Fruit fly (Drosophila melanogaster) whole organism, embryonic: ENCODE data around the gene CG11970.

Experiments used
- Abd-B ChIP-seq: fragments of 200-800 bp; sonication (Bioruptor generic); optimal IDR thresholded peaks from 2 replicates; lab custom pipeline; 2018; ENCODE audit warnings: missing biosample characterization, mild to moderate bottlenecking, missing genetic modification characterization, moderate library complexity
- Aef1 ChIP-seq: fragments of 200-800 bp; sonication (Bioruptor generic); IDR thresholded peaks from 3 replicates; pipeline ENCODE4 v1.3.6; 2022; ENCODE audit warnings: missing biosample characterization, missing genetic modification characterization
- C15 ChIP-seq: fragments of 200-800 bp; sonication (Bioruptor generic); IDR thresholded peaks from 3 replicates; pipeline ENCODE4 v1.3.6; 2022; ENCODE audit warnings: missing biosample characterization, missing genetic modification characterization
- CG10267 ChIP-seq: fragments of 200-800 bp; sonication (Bioruptor generic); optimal IDR thresholded peaks from 2 replicates; lab custom pipeline; 2018; ENCODE audit warnings: missing biosample characterization, mild to moderate bottlenecking, missing genetic modification characterization, moderate library complexity
- CG14710 ChIP-seq: fragments of 200-800 bp; sonication (Bioruptor generic); optimal IDR thresholded peaks from 3 replicates; lab custom pipeline; 2019; ENCODE audit warnings: missing biosample characterization, mild to moderate bottlenecking, missing genetic modification characterization, moderate library complexity
- CG15696 ChIP-seq: fragments of 200-800 bp; sonication (Bioruptor generic); optimal IDR thresholded peaks from 2 replicates; lab custom pipeline; 2019; ENCODE audit warnings: missing biosample characterization, mild to moderate bottlenecking, missing genetic modification characterization, moderate library complexity
- CG17568 ChIP-seq: fragments of 200-800 bp; sonication (Bioruptor generic); optimal IDR thresholded peaks from 2 replicates; lab custom pipeline; 2018; ENCODE audit warnings: missing biosample characterization, mild to moderate bottlenecking, missing genetic modification characterization, moderate library complexity
- CG17912 ChIP-seq: fragments of 200-800 bp; sonication (Bioruptor generic); optimal IDR thresholded peaks from 2 replicates; lab custom pipeline; 2018; ENCODE audit warnings: missing biosample characterization, mild to moderate bottlenecking, missing genetic modification characterization
- CG18262 ChIP-seq: fragments of 200-800 bp; optimal IDR thresholded peaks from 3 replicates; lab custom pipeline; 2019; ENCODE audit warnings: missing biosample characterization, mild to moderate bottlenecking, missing genetic modification characterization, moderate library complexity
- CG2199 ChIP-seq: fragments of 200-800 bp; sonication (Bioruptor generic); IDR thresholded peaks from 3 replicates; pipeline ENCODE4 v1.3.6; 2022; ENCODE audit warnings: missing biosample characterization, missing genetic modification characterization
- CG30431 ChIP-seq: fragments of 200-800 bp; sonication (Bioruptor generic); optimal IDR thresholded peaks from 2 replicates; lab custom pipeline; 2017; ENCODE audit warnings: missing biosample characterization, missing genetic modification characterization
- CG33557 ChIP-seq: fragments of 200-800 bp; sonication (Bioruptor generic); optimal IDR thresholded peaks from 2 replicates; lab custom pipeline; 2019; ENCODE audit warnings: missing biosample characterization, mild to moderate bottlenecking, missing genetic modification characterization, moderate library complexity
- CG3847 ChIP-seq: fragments of 200-800 bp; sonication (Bioruptor generic); IDR thresholded peaks from 2 replicates; pipeline ENCODE4 v1.3.6; 2022; ENCODE audit warnings: missing biosample characterization, missing genetic modification characterization
- CG5953 ChIP-seq: fragments of 200-800 bp; sonication (Bioruptor generic); IDR thresholded peaks from 2 replicates; pipeline ENCODE4 v1.3.6; 2022; ENCODE audit warnings: missing biosample characterization, missing genetic modification characterization
- CG8924 ChIP-seq: fragments of 200-800 bp; optimal IDR thresholded peaks from 3 replicates; lab custom pipeline; 2019; ENCODE audit warnings: missing biosample characterization, mild to moderate bottlenecking, missing genetic modification characterization, moderate library complexity
- CG9727 ChIP-seq: fragments of 200-800 bp; sonication (Bioruptor generic); optimal IDR thresholded peaks from 3 replicates; lab custom pipeline; 2017; ENCODE audit warnings: missing biosample characterization, mild to moderate bottlenecking, missing genetic modification characterization
- Ets97D ChIP-seq: fragments of 200-800 bp; sonication (Bioruptor generic); optimal IDR thresholded peaks from 3 replicates; lab custom pipeline; 2016; ENCODE audit warnings: missing biosample characterization, missing genetic modification characterization
- H2.0 ChIP-seq: fragments of 200-800 bp; sonication (Bioruptor generic); IDR thresholded peaks from 2 replicates; pipeline ENCODE4 v1.3.6; 2022; ENCODE audit warnings: missing biosample characterization, missing genetic modification characterization
- MTF-1 ChIP-seq: fragments of 200-800 bp; sonication (Bioruptor generic); optimal IDR thresholded peaks from 2 replicates; lab custom pipeline; 2018; ENCODE audit warnings: missing biosample characterization, mild to moderate bottlenecking, missing genetic modification characterization, borderline replicate concordance
- Mad ChIP-seq: fragments of 200-800 bp; sonication (Bioruptor generic); optimal IDR thresholded peaks from 2 replicates; lab custom pipeline; 2016; ENCODE audit warnings: missing biosample characterization, missing genetic modification characterization
- Stat92E ChIP-seq, 3 experiments: fragments of >200 bp in 2 of 3; fragments of 200-800 bp in 1 of 3; sonication (Bioruptor generic) in 1 of 3; optimal IDR thresholded peaks; 2 replicates each; lab custom pipeline; 2017 to 2019; ENCODE audit warnings: missing biosample characterization in 3 of 3, missing genetic modification characterization in 3 of 3, mild to moderate bottlenecking in 1 of 3, moderate library complexity in 1 of 3
- Xrp1 ChIP-seq: fragments of 200-800 bp; sonication (Bioruptor generic); IDR thresholded peaks from 2 replicates; pipeline ENCODE4 v1.3.6; 2022; ENCODE audit warnings: missing biosample characterization, missing genetic modification characterization
- ac ChIP-seq: fragments of 200-800 bp; sonication (Bioruptor generic); optimal IDR thresholded peaks from 3 replicates; lab custom pipeline; 2017; ENCODE audit warnings: missing biosample characterization, mild to moderate bottlenecking, missing genetic modification characterization
- btn ChIP-seq: fragments of 200-800 bp; sonication (Bioruptor generic); optimal IDR thresholded peaks from 2 replicates; lab custom pipeline; 2016; ENCODE audit warnings: missing biosample characterization, missing genetic modification characterization
- ci ChIP-seq: fragments of 200-800 bp; sonication (Bioruptor generic); IDR thresholded peaks from 3 replicates; pipeline ENCODE4 v1.3.6; 2022; ENCODE audit warnings: missing biosample characterization, missing genetic modification characterization
- emc ChIP-seq: fragments of 200-800 bp; sonication (Bioruptor generic); optimal IDR thresholded peaks from 2 replicates; lab custom pipeline; 2016; ENCODE audit warnings: missing biosample characterization, missing genetic modification characterization
- esg ChIP-seq: fragments of 200-800 bp; sonication (Bioruptor generic); conservative IDR thresholded peaks from 2 replicates; pipeline ENCODE4 v1.3.6; 2022; ENCODE audit warnings: missing biosample characterization, missing genetic modification characterization
- eve ChIP-seq, 2 experiments: fragments of >200 bp; optimal IDR thresholded peaks; 2 replicates each; lab custom pipeline; 2017; ENCODE audit warnings: missing biosample characterization in 2 of 2, missing genetic modification characterization in 2 of 2
- fu2 ChIP-seq: fragments of 200-800 bp; sonication (Bioruptor generic); optimal IDR thresholded peaks from 2 replicates; lab custom pipeline; 2016; ENCODE audit warnings: missing biosample characterization, missing genetic modification characterization
- gem ChIP-seq: fragments of 200-800 bp; sonication (Bioruptor generic); optimal IDR thresholded peaks from 2 replicates; lab custom pipeline; 2019; ENCODE audit warnings: missing biosample characterization, mild to moderate bottlenecking, missing genetic modification characterization, moderate library complexity
- her ChIP-seq: fragments of 200-800 bp; sonication (Bioruptor generic); optimal IDR thresholded peaks from 2 replicates; lab custom pipeline; 2016; ENCODE audit warnings: missing biosample characterization, missing genetic modification characterization
- hkb ChIP-seq, 2 experiments: fragments of 200-800 bp in 1 of 2; fragments of >200 bp in 1 of 2; sonication (Bioruptor generic) in 1 of 2; IDR thresholded peaks in 1 of 2; optimal IDR thresholded peaks in 1 of 2; 2 replicates each; pipeline versions ENCODE4 v1.3.6 to Lab custom; 2017 to 2022; ENCODE audit warnings: missing biosample characterization in 1 of 2, missing genetic modification characterization in 1 of 2
- inv ChIP-seq: fragments of 200-800 bp; sonication (Bioruptor generic); IDR thresholded peaks from 2 replicates; pipeline ENCODE4 v1.3.6; 2022; ENCODE audit warnings: missing biosample characterization, missing genetic modification characterization; ENCODE audit not compliant: partially characterized antibody
- kni ChIP-seq: fragments of 200-800 bp; sonication (Bioruptor generic); optimal IDR thresholded peaks from 3 replicates; lab custom pipeline; 2017; ENCODE audit warnings: mild to moderate bottlenecking, missing biosample characterization, missing genetic modification reagents, missing genetic modification characterization
- mam ChIP-seq: fragments of 200-800 bp; sonication (Bioruptor generic); optimal IDR thresholded peaks from 3 replicates; lab custom pipeline; 2016; ENCODE audit warnings: missing biosample characterization, missing genetic modification characterization
- pita ChIP-seq: fragments of 200-800 bp; sonication (Bioruptor generic); optimal IDR thresholded peaks from 2 replicates; lab custom pipeline; 2017; ENCODE audit warnings: missing biosample characterization, mild to moderate bottlenecking, missing genetic modification characterization
- prd ChIP-seq, 3 experiments: fragments of >200 bp in 2 of 3; fragments of 200-800 bp in 1 of 3; sonication (Bioruptor generic) in 1 of 3; optimal IDR thresholded peaks in 2 of 3; IDR thresholded peaks in 1 of 3; 2 replicates in 2 of 3; 3 replicates in 1 of 3; pipeline versions ENCODE4 v1.3.6 to Lab custom; 2017 to 2022; ENCODE audit warnings: missing biosample characterization in 1 of 3, missing genetic modification characterization in 1 of 3
- pros ChIP-seq: fragments of 200-800 bp; sonication (Bioruptor generic); optimal IDR thresholded peaks from 3 replicates; lab custom pipeline; 2019; ENCODE audit warnings: missing biosample characterization, mild to moderate bottlenecking, missing genetic modification characterization, moderate library complexity
- row ChIP-seq: fragments of 200-800 bp; sonication (Bioruptor generic); IDR thresholded peaks from 3 replicates; pipeline ENCODE4 v1.3.6; 2022; ENCODE audit warnings: missing biosample characterization, missing genetic modification characterization
- run ChIP-seq: fragments of 200-800 bp; sonication (Bioruptor generic); optimal IDR thresholded peaks from 3 replicates; lab custom pipeline; 2018; ENCODE audit warnings: missing biosample characterization, mild to moderate bottlenecking, missing genetic modification characterization
- sqz ChIP-seq: fragments of 200-800 bp; sonication (Bioruptor generic); optimal IDR thresholded peaks from 3 replicates; lab custom pipeline; 2018; ENCODE audit warnings: missing biosample characterization, mild to moderate bottlenecking, missing genetic modification characterization
- tll ChIP-seq, 2 experiments: fragments of 200-800 bp in 1 of 2; fragments of >200 bp in 1 of 2; sonication (Bioruptor generic) in 1 of 2; optimal IDR thresholded peaks; 2 replicates each; lab custom pipeline; 2017 to 2019; ENCODE audit warnings: missing biosample characterization in 2 of 2, missing genetic modification characterization in 2 of 2, mild to moderate bottlenecking in 1 of 2, moderate library complexity in 1 of 2
- zf30C ChIP-seq: fragments of 200-800 bp; sonication (Bioruptor generic); optimal IDR thresholded peaks from 3 replicates; lab custom pipeline; 2018; ENCODE audit warnings: missing biosample characterization, mild to moderate bottlenecking, missing genetic modification characterization

Gene CG11970

DNA sequence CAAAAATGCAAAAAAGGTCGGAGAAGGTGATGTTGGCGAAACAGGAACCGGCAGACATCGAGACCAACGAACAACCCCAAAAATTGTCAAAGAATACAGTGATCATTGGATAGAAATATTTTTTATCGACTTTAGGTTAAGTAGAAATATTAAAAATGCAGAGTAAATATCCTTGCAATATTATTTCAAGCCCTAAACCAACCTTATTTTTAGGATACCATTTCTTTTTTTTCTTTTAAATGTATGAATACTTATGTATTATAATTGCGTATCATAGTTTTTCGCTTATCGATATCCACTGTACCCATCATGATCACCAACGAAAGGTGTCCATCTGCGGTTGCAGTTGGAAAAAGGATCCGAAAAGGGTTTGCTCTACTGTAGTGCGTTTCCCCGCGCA lies 50.7 kb downstream of the CG11970 start (continued):
- TF ChIP-seq gem (tag; lab: Kevin White, UChicago) (peak; percentile 27), MTF-1 (GFP tag; lab: Kevin White, UChicago) (no peak), esg (GFP tag; lab: Robert Waterston, UW) (no peak), run (tag; lab: Kevin White, UChicago) (no peak), CG15696 (tag; lab: Kevin White, UChicago) (peak; percentile 56), CG14710 (tag; lab: Kevin White, UChicago) (peak; percentile 15), hkb (optimal IDR thresholded peaks at IDR 0.05; lab: Kevin White, UChicago) (no peak), hkb (GFP tag; IDR thresholded peaks at IDR 0.05; lab: Robert Waterston, UW) (0 out of 2 replicates have a peak, but pooled peaks have one; percentile 16), CG17912 (GFP tag; lab: Kevin White, UChicago) (no peak), btn (GFP tag; lab: Kevin White, UChicago) (no peak), prd (optimal IDR thresholded peaks at IDR 0.05; lab: Kevin White, UChicago) (no peak), prd (GFP tag; IDR thresholded peaks at IDR 0.05; lab: Robert Waterston, UW) (peak; percentile 32; the same call in 1 of the 3 replicates), Xrp1 (GFP tag; lab: Robert Waterston, UW) (peak; percentile 29; the same call in 1 of the 2 replicates), CG33557 (peak; percentile 2), Stat92E (GFP tag; optimal IDR thresholded peaks at IDR 0.05; lab: Kevin White, UChicago) (no peak), CG18262 (peak; percentile 32), zf30C (GFP tag; lab: Kevin White, UChicago) (no peak), Mad (GFP tag; lab: Kevin White, UChicago) (no peak), pita (GFP tag; lab: Kevin White, UChicago) (no peak), fu2 (GFP tag; lab: Kevin White, UChicago) (no peak), CG5953 (GFP tag; lab: Robert Waterston, UW) (no peak), her (GFP tag; lab: Kevin White, UChicago) (no peak), CG8924 (peak; percentile 16), CG17568 (no peak), CG3847 (GFP tag; lab: Robert Waterston, UW) (no peak), Abd-B (GFP tag; lab: Kevin White, UChicago) (no peak), CG30431 (GFP tag; lab: Kevin White, UChicago) (no peak), mam (GFP tag; lab: Kevin White, UChicago) (no peak), ci (GFP tag; lab: Robert Waterston, UW) (no peak), H2.0 (GFP tag; lab: Robert Waterston, UW) (no peak), C15 (GFP tag; lab: Robert Waterston, UW) (no peak), CG10267 (tag; lab: Kevin White, UChicago) (peak; percentile 13), eve (GFP tag; optimal IDR thresholded peaks at IDR 0.05; lab: Kevin White, UChicago) (no peak), pros (peak; percentile 50), emc (GFP tag; lab: Kevin White, UChicago) (no peak), row (peak; percentile 42; the same call in 1 of the 3 replicates), CG9727 (GFP tag; lab: Kevin White, UChicago) (peak; percentile 13)

DNA sequence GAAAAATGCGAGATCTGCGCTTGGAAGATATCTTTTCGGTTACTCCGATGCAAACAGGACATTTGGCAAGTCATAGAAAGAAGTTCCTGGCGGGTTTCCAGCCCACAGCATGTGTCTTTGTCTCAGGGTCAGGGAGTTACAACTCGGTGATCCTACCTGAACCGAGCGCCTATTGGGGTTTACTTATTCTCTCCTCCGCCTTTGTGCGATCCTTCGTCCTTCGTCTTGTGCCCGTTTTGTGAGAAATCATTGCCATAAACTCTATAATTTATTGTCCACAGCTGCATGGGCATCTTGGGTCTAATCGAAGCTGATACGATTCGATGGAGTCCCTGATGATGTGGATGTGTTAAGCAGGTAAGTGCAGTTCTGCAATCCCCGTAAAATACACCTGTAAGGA lies 53.4 kb downstream of the CG11970 start:
- TF ChIP-seq pros (peak; percentile 93), Ets97D (GFP tag; lab: Kevin White, UChicago) (no peak), CG2199 (GFP tag; lab: Robert Waterston, UW) (0 out of 3 replicates have a peak, but pooled peaks have one; percentile 14), ac (GFP tag; lab: Kevin White, UChicago) (peak; percentile 50), tll (GFP tag; optimal IDR thresholded peaks at IDR 0.05; lab: Kevin White, UChicago) (peak in 1 of 2 experiments; percentile 27), sqz (GFP tag; lab: Kevin White, UChicago) (no peak), kni (GFP tag; lab: Kevin White, UChicago) (peak; percentile 2), mam (GFP tag; lab: Kevin White, UChicago) (no peak), inv (GFP tag; lab: Robert Waterston, UW) (no peak), Aef1 (no peak)
- TF ChIP-seq, all 482 proteins: peak for 5
